Fruit fly (Drosophila melanogaster) whole organism, prepupa: ENCODE data around the gene Sfp24Bc.

Experiments
- CG1621 ChIP-seq: fragments of 200-800 bp; sonication (Bioruptor generic); optimal IDR thresholded peaks from 3 replicates; lab custom pipeline; 2018; ENCODE audit warnings: missing biosample characterization, mild to moderate bottlenecking, missing genetic modification characterization
- CG7368 ChIP-seq: fragments of 200-800 bp; sonication (Bioruptor generic); optimal IDR thresholded peaks from 3 replicates; lab custom pipeline; 2016; ENCODE audit warnings: missing biosample characterization, missing genetic modification characterization
- CG8319 ChIP-seq: fragments of 200-800 bp; sonication (Bioruptor generic); optimal IDR thresholded peaks from 3 replicates; lab custom pipeline; 2016; ENCODE audit warnings: missing biosample characterization, missing genetic modification characterization
- Gug ChIP-seq: fragments of 200-800 bp; sonication (Bioruptor generic); IDR thresholded peaks from 2 replicates; pipeline ENCODE4 v1.3.6; 2022; ENCODE audit warnings: missing biosample characterization, missing genetic modification characterization
- pdm3 ChIP-seq: fragments of 200-800 bp; sonication (Bioruptor generic); optimal IDR thresholded peaks from 3 replicates; lab custom pipeline; 2016; ENCODE audit warnings: missing biosample characterization, missing genetic modification characterization

dm6 chr2L:3668451-3668850, 1.9 kb downstream of the Sfp24Bc start, which contains the start of gene Sfp24Ba:
- TF ChIP-seq pdm3 (no peak), CG1621 (tag; lab: Kevin White, UChicago) (no peak), CG8319 (GFP tag; lab: Kevin White, UChicago) (no peak), Gug (GFP tag; lab: Robert Waterston, UW) (no peak), CG7368 (GFP tag; lab: Kevin White, UChicago) (no peak)
